Worm (Caenorhabditis elegans): ENCODE measurements around the gene laf-1.
A peak's percentile ranks its signal among the peaks of the same experiment; 100 is the strongest.

Gene laf-1

DNA sequence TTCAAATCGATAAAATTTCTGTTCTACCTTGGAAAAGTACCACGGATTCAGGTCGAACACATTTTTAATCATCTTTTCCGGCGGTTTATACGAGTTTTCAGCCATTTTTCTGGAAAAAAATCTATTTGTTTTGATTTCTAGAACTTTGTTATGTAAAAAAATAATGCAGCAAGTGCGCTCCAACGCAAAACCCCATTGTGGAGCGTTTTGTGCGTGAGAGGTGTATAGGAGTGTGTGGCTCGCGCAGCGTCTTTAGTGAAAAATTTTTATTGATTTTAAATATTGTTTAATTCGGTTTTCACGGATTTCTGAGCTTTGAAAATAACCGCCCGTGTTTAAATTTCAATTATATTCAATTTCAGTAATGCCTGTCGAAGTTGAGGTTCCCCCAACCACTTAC, 7.0 kb upstream of the laf-1 start, which contains the start of gene Y71H2AM.20 (continued):
- TF ChIP-seq Y55F3AM.14 (GFP tag; optimal IDR thresholded peaks at IDR 0.05) = peak; percentile 87
- peak; percentile 99 for TF ChIP-seq unc-55 (GFP tag; optimal IDR thresholded peaks at IDR 0.05)
- peak; percentile 84 for TF ChIP-seq skn-1 (tag; optimal IDR thresholded peaks at IDR 0.05)
- TF ChIP-seq unc-39 (tag; optimal IDR thresholded peaks at IDR 0.05) = no peak
- TF ChIP-seq nhr-25 (tag; optimal IDR thresholded peaks at IDR 0.05) = peak; percentile 97
- no peak for TF ChIP-seq lin-39 (tag; optimal IDR thresholded peaks at IDR 0.05)
- TF ChIP-seq elt-3 (tag; optimal IDR thresholded peaks at IDR 0.05) = no peak
- peak; percentile 38 for TF ChIP-seq nhr-10 (tag; optimal IDR thresholded peaks at IDR 0.05)
- TF ChIP-seq blmp-1 (tag; optimal IDR thresholded peaks at IDR 0.05; ENCODE audit: insufficient read depth) = peak; percentile 60
- TF ChIP-seq elt-1 (tag; optimal IDR thresholded peaks at IDR 0.05) = no peak
- TF ChIP-seq nhr-129 (tag; optimal IDR thresholded peaks at IDR 0.05) = peak; percentile 94
- no peak for TF ChIP-seq aly-2 (tag; optimal IDR thresholded peaks at IDR 0.05)
- peak; percentile 59 for TF ChIP-seq alr-1 (tag; optimal IDR thresholded peaks at IDR 0.05)
- peak; percentile 89 for TF ChIP-seq lin-11 (tag; optimal IDR thresholded peaks at IDR 0.05)
- no peak for TF ChIP-seq ztf-11 (tag; optimal IDR thresholded peaks at IDR 0.05)
- peak; percentile 98 for TF ChIP-seq lin-13 (GFP tag; optimal IDR thresholded peaks at IDR 0.05)

ce11 chrIII:2781833-2782232, 3.0 kb upstream of the laf-1 start:
- TF ChIP-seq peb-1 (tag; optimal IDR thresholded peaks at IDR 0.05) = no peak
- no peak for TF ChIP-seq blmp-1 (tag; optimal IDR thresholded peaks at IDR 0.05; ENCODE audit: insufficient read depth)
- TF ChIP-seq unc-62 (GFP tag; optimal IDR thresholded peaks at IDR 0.05) = no peak
- TF ChIP-seq mab-5 (tag; optimal IDR thresholded peaks at IDR 0.05) = no peak
- TF ChIP-seq lsy-2 (tag; optimal IDR thresholded peaks at IDR 0.05) = no peak
- TF ChIP-seq fos-1 (tag; optimal IDR thresholded peaks at IDR 0.05) = no peak
- TF ChIP-seq nhr-12 (tag; optimal IDR thresholded peaks at IDR 0.05) = no peak

DNA sequence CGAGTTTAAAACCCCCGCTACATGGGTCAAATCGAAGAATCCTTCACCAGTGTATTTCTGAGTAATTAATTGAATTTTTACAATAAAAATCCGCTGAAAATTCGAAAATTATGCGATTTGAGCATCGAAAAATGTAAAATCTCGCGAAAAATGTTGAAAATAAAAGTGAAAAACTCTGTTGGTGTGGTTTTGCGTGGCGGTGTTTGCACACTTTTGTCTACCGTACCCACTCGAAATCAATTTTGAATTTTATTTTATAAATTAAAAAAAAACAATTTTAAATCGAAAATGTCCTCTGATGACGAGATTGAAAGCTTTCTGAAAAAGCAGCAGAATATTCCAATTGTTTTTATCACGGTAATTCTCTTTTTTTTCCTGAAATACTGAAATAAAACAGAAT, 1.9 kb upstream of the laf-1 start, which contains the start of gene Y71H2AM.6:
TSS of gene Y71H2AM.6 (plus strand) at position 264 of the 400 bp plus-strand sequence.
- TF ChIP-seq lin-11 (tag; optimal IDR thresholded peaks at IDR 0.05) (no peak), blmp-1 (tag; optimal IDR thresholded peaks at IDR 0.05; ENCODE audit: insufficient read depth) (peak; percentile 71), crh-2 (tag; optimal IDR thresholded peaks at IDR 0.05) (peak; percentile 25), unc-55 (GFP tag; optimal IDR thresholded peaks at IDR 0.05) (peak; percentile 69), R02D3.7 (tag; optimal IDR thresholded peaks at IDR 0.05) (no peak), egl-27 (tag; optimal IDR thresholded peaks at IDR 0.05) (no peak), ama-1 (optimal IDR thresholded peaks at IDR 0.05) (no peak), lin-13 (GFP tag; optimal IDR thresholded peaks at IDR 0.05) (peak; percentile 63), lsy-2 (tag; optimal IDR thresholded peaks at IDR 0.05) (peak; percentile 97 to 99), fos-1 (tag; optimal IDR thresholded peaks at IDR 0.05) (peak; percentile 8), sma-3 (GFP tag; optimal IDR thresholded peaks at IDR 0.05) (peak; percentile 20), ceh-16 (tag; optimal IDR thresholded peaks at IDR 0.05) (no peak), C34F6.9 (tag; optimal IDR thresholded peaks at IDR 0.05) (peak; percentile 61), nhr-25 (tag; optimal IDR thresholded peaks at IDR 0.05) (peak; percentile 38), Y55F3AM.14 (GFP tag; optimal IDR thresholded peaks at IDR 0.05) (no peak), mab-5 (tag; optimal IDR thresholded peaks at IDR 0.05) (no peak), gmeb-1 (tag; optimal IDR thresholded peaks at IDR 0.05) (peak; percentile 52)

DNA sequence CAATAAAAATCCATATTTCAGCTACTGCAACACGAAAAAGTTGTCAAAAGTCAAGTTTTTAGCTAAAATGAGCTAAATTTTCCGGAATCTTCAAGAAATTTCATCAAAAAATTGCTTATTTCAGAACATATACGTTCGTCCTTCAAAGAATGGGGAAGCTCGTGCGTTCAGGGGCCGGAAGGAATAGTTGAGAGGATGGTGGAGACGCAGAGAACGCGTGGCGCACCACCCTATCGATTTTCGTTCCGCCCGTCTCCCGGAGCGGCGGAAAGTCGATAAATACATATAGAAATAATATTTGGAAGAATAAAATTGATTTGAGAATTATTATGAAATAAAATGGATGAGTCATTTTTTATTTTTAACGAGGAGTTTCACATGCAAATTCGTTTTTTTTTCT, 1.4 kb upstream of the laf-1 start:
- TF ChIP-seq blmp-1 (tag; optimal IDR thresholded peaks at IDR 0.05; ENCODE audit: insufficient read depth) (no peak), mdl-1 (tag; optimal IDR thresholded peaks at IDR 0.05) (peak in 1 of 2 experiments; percentile 19), C34F6.9 (tag; optimal IDR thresholded peaks at IDR 0.05) (peak; percentile 14), unc-55 (GFP tag; optimal IDR thresholded peaks at IDR 0.05) (peak; percentile 30), crh-2 (tag; optimal IDR thresholded peaks at IDR 0.05) (peak; percentile 40)

DNA sequence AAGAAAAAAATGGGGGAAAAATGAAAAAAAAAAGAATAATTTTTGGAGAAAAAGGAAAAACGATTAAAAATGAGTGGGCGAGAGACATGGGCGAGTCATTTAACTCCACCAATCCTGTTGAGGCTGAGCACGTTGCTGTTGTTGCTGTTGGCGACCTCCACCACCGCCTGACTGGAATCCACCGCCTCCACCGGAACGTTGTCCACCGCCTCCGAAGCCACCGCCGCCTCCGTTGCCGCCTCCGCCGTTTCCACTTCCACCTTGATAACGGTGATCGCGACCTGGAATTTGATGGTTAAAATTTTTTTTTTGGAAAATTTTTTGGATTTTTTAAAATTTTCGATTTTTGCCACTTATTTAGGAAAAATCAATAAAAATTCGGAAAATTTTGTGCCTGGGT, 8.1 kb downstream of the laf-1 start:
- no peak for TF ChIP-seq F13H6.1 (tag; optimal IDR thresholded peaks at IDR 0.05)
- TF ChIP-seq peb-1 (tag; optimal IDR thresholded peaks at IDR 0.05) = no peak
- no peak for TF ChIP-seq ztf-1 (GFP tag; conservative IDR thresholded peaks at IDR 0.05)
- no peak for TF ChIP-seq sem-4 (tag; optimal IDR thresholded peaks at IDR 0.05)
- TF ChIP-seq nhr-237 (tag; optimal IDR thresholded peaks at IDR 0.05) = no peak
- no peak for TF ChIP-seq lsy-2 (tag; optimal IDR thresholded peaks at IDR 0.05)
- no peak for TF ChIP-seq snpc-4 (tag; optimal IDR thresholded peaks at IDR 0.05)
- TF ChIP-seq unc-55 (GFP tag; optimal IDR thresholded peaks at IDR 0.05) = no peak
- TF ChIP-seq crh-2 (tag; optimal IDR thresholded peaks at IDR 0.05) = no peak
- TF ChIP-seq sma-9 (GFP tag; optimal IDR thresholded peaks at IDR 0.05) = no peak
- TF ChIP-seq sma-9 (tag; optimal IDR thresholded peaks at IDR 0.05) = no peak
- TF ChIP-seq lin-11 (tag; optimal IDR thresholded peaks at IDR 0.05) = no peak
- no peak for TF ChIP-seq R02D3.7 (tag; optimal IDR thresholded peaks at IDR 0.05)
- no peak for TF ChIP-seq zag-1 (tag; optimal IDR thresholded peaks at IDR 0.05)
